Worm (Caenorhabditis elegans): Measurements from ENCODE around the gene ebp-2.
A peak's percentile ranks its signal among the peaks of the same experiment; 100 is the strongest.

DNA sequence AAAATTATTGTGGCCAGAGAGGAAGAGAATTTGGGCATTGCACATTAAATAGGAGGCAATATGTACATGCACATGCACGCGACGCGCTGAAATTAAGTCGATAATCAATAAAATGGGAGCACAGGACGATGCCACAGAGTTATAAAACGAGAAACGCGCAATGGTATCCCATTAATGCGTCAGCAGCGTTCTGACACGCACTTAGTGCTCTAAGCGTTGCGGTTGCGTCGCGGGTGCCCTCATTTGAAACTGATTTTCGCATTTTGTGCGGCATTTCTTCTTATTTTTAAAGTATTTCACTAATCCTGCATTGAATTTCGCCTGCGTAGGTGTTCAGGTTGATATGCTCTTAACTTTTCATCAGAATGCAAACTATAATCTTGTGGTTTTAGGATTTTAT is 10.5 kb downstream of the ebp-2 start, which contains the start of gene rsp-1:
- peak; percentile 66; the same call in 1 of the 2 replicates for TF ChIP-seq flt-1 (GFP tag; IDR thresholded peaks at IDR 0.05)
- peak; percentile 72; the same call in 1 of the 2 replicates for TF ChIP-seq T22C8.4 (GFP tag; IDR thresholded peaks at IDR 0.05)
- peak; percentile 15 for TF ChIP-seq cog-1 (tag; optimal IDR thresholded peaks at IDR 0.05)

Data from whole organism, midembryonic.